Fruit fly (Drosophila melanogaster): ENCODE measurements around the gene bocks.

dm6 chr3R:9586663-9587248, 4.0 kb downstream of the bocks start, which contains the start of gene P58IPK:
- TF ChIP-seq Sox14 (GFP tag; optimal IDR thresholded peaks at IDR 0.05): peak; percentile 62
- TF ChIP-seq OdsH (GFP tag; optimal IDR thresholded peaks at IDR 0.05): peak; percentile 19
- TF ChIP-seq CG6163 (GFP tag; IDR thresholded peaks at IDR 0.05): peak; percentile 30; the same call in 1 of the 3 replicates
- no peak for TF ChIP-seq CG32006 (GFP tag; optimal IDR thresholded peaks at IDR 0.05)
- no peak for TF ChIP-seq CG10669 (GFP tag; optimal IDR thresholded peaks at IDR 0.05)

Data from whole organism, prepupa.